Fruit fly (Drosophila melanogaster) S2 (cell line): ENCODE measurements around the gene Lsd-1.

ENCODE experiments used
- CG8478 ChIP-seq: fragments of >200 bp; optimal IDR thresholded peaks from 2 replicates; lab custom pipeline; 2018
- CTCF ChIP-seq, 2 experiments: fragments of >200 bp; optimal IDR thresholded peaks; 2 replicates each; lab custom pipeline; 2018

DNA sequence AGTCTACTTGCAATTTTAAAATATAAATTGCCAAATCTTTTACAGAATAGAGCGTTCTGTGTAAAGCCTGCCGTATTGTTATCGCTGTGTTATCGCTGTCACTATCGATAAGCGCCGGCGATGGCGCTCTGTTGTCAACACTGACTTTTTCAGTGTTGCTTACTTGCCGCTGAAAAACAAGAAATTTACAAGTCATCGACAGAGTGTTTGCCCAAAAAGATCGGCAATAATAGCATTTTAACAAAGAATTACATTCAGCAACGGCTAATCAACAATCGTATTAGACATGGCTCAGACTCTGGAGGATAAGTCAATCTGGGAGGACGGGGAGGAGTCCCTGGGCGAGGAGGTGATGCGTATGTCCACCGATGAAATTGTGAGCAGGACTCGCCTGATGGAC, 10.9 kb upstream of the Lsd-1 start, which contains the start of the genes RanBP3 and Rpt5:
- TF ChIP-seq CTCF (optimal IDR thresholded peaks at IDR 0.05; lab: Kevin White, UChicago) (peak in 1 of 2 experiments; percentile 4), CG8478 (lab: Kevin White, UChicago) (no peak)
